Fruit fly (Drosophila melanogaster) whole organism, embryonic: ENCODE measurements around the gene schlank.

ENCODE experiments used
- ATbp ChIP-seq: fragments of 200-800 bp; sonication (Bioruptor generic); optimal IDR thresholded peaks from 2 replicates; lab custom pipeline; 2017; ENCODE audit warnings: missing biosample characterization, mild to moderate bottlenecking, missing genetic modification characterization, missing genetic modification reagents
- Abd-B ChIP-seq: fragments of 200-800 bp; sonication (Bioruptor generic); optimal IDR thresholded peaks from 2 replicates; lab custom pipeline; 2018; ENCODE audit warnings: missing biosample characterization, mild to moderate bottlenecking, missing genetic modification characterization, moderate library complexity
- Asciz ChIP-seq: fragments of 200-800 bp; sonication (Bioruptor generic); optimal IDR thresholded peaks from 2 replicates; lab custom pipeline; 2017; ENCODE audit warnings: missing biosample characterization, mild to moderate bottlenecking, missing genetic modification characterization, missing genetic modification reagents
- B-H1 ChIP-seq: fragments of 200-800 bp; sonication (Bioruptor generic); IDR thresholded peaks from 3 replicates; pipeline ENCODE4 v1.3.6; 2022; ENCODE audit warnings: missing biosample characterization, missing genetic modification characterization
- CG10209 ChIP-seq: fragments of 200-800 bp; sonication (Bioruptor generic); optimal IDR thresholded peaks from 3 replicates; lab custom pipeline; 2017; ENCODE audit warnings: missing biosample characterization, mild to moderate bottlenecking, missing genetic modification characterization, missing genetic modification reagents
- CG10979 ChIP-seq: fragments of 200-800 bp; sonication (Bioruptor generic); optimal IDR thresholded peaks from 2 replicates; lab custom pipeline; 2018; ENCODE audit warnings: missing biosample characterization, mild to moderate bottlenecking, missing genetic modification characterization, moderate library complexity
- CG11504 ChIP-seq: fragments of 200-800 bp; sonication (Bioruptor generic); optimal IDR thresholded peaks from 3 replicates; lab custom pipeline; 2019; ENCODE audit warnings: missing biosample characterization, mild to moderate bottlenecking, missing genetic modification characterization, moderate library complexity
- CG12391 ChIP-seq: fragments of 200-800 bp; sonication (Bioruptor generic); optimal IDR thresholded peaks from 3 replicates; lab custom pipeline; 2018; ENCODE audit warnings: missing biosample characterization, mild to moderate bottlenecking, missing genetic modification characterization, moderate library complexity
- CG14014 ChIP-seq: fragments of 200-800 bp; sonication (Bioruptor generic); IDR thresholded peaks from 2 replicates; pipeline ENCODE4 v1.3.6; 2022; ENCODE audit warnings: missing biosample characterization, missing genetic modification characterization
- CG14710 ChIP-seq: fragments of 200-800 bp; sonication (Bioruptor generic); optimal IDR thresholded peaks from 3 replicates; lab custom pipeline; 2019; ENCODE audit warnings: missing biosample characterization, mild to moderate bottlenecking, missing genetic modification characterization, moderate library complexity
- CG15269 ChIP-seq: fragments of 200-800 bp; sonication (Bioruptor generic); optimal IDR thresholded peaks from 2 replicates; lab custom pipeline; 2018; ENCODE audit warnings: missing biosample characterization, mild to moderate bottlenecking, missing genetic modification characterization, moderate library complexity
- CG1647 ChIP-seq: fragments of 200-800 bp; sonication (Bioruptor generic); optimal IDR thresholded peaks from 3 replicates; lab custom pipeline; 2016; ENCODE audit warnings: missing biosample characterization, missing genetic modification characterization
- CG16863 ChIP-seq: fragments of 200-800 bp; sonication (Bioruptor generic); optimal IDR thresholded peaks from 3 replicates; lab custom pipeline; 2016; ENCODE audit warnings: missing biosample characterization, missing genetic modification characterization
- CG2120 ChIP-seq: fragments of 200-800 bp; sonication (Bioruptor generic); optimal IDR thresholded peaks from 3 replicates; lab custom pipeline; 2016; ENCODE audit warnings: missing biosample characterization, missing genetic modification characterization
- CG2875 ChIP-seq: fragments of 200-800 bp; sonication (Bioruptor generic); optimal IDR thresholded peaks from 2 replicates; lab custom pipeline; 2017; ENCODE audit warnings: missing biosample characterization, mild to moderate bottlenecking, missing genetic modification characterization, missing genetic modification reagents
- CG6813 ChIP-seq: fragments of 200-800 bp; sonication (Bioruptor generic); optimal IDR thresholded peaks from 2 replicates; lab custom pipeline; 2017; ENCODE audit warnings: missing biosample characterization, missing genetic modification characterization, mild to moderate bottlenecking, moderate library complexity, missing genetic modification reagents
- CG7928 ChIP-seq: fragments of 200-800 bp; sonication (Bioruptor generic); optimal IDR thresholded peaks from 2 replicates; lab custom pipeline; 2017; ENCODE audit warnings: missing biosample characterization, mild to moderate bottlenecking, missing genetic modification characterization
- CG8089 ChIP-seq: fragments of 200-800 bp; sonication (Bioruptor generic); optimal IDR thresholded peaks from 3 replicates; lab custom pipeline; 2016; ENCODE audit warnings: missing biosample characterization, missing genetic modification characterization
- CoRest ChIP-seq: fragments of 200-800 bp; sonication (Bioruptor generic); optimal IDR thresholded peaks from 3 replicates; lab custom pipeline; 2018; ENCODE audit warnings: missing biosample characterization, mild to moderate bottlenecking, missing genetic modification characterization, moderate library complexity
- H15 ChIP-seq: fragments of 200-800 bp; sonication (Bioruptor generic); IDR thresholded peaks from 3 replicates; pipeline ENCODE4 v1.3.6; 2022; ENCODE audit warnings: missing biosample characterization, missing genetic modification characterization
- HLH54F ChIP-seq: fragments of 200-800 bp; sonication (Bioruptor generic); optimal IDR thresholded peaks from 3 replicates; lab custom pipeline; 2016; ENCODE audit warnings: missing biosample characterization, missing genetic modification characterization
- Hand ChIP-seq: fragments of 200-800 bp; sonication (Bioruptor generic); optimal IDR thresholded peaks from 2 replicates; lab custom pipeline; 2017; ENCODE audit warnings: mild to moderate bottlenecking, missing biosample characterization, missing genetic modification reagents, missing genetic modification characterization
- Hmr ChIP-seq: fragments of 200-800 bp; sonication (Bioruptor generic); optimal IDR thresholded peaks from 3 replicates; lab custom pipeline; 2017; ENCODE audit warnings: mild to moderate bottlenecking, missing biosample characterization, missing genetic modification reagents, missing genetic modification characterization
- Hr51 ChIP-seq, 2 experiments: fragments of 200-800 bp; sonication (Bioruptor generic); optimal IDR thresholded peaks; 2 replicates in 1 of 2; 3 replicates in 1 of 2; lab custom pipeline; 2016 to 2018; ENCODE audit warnings: missing biosample characterization in 2 of 2, missing genetic modification characterization in 2 of 2, mild to moderate bottlenecking in 1 of 2, moderate library complexity in 1 of 2
- Kr ChIP-seq: fragments of 200-800 bp; sonication (Bioruptor generic); optimal IDR thresholded peaks from 2 replicates; lab custom pipeline; 2017; ENCODE audit warnings: missing biosample characterization, mild to moderate bottlenecking, missing genetic modification characterization
- Lhr ChIP-seq: fragments of 200-800 bp; sonication (Bioruptor generic); optimal IDR thresholded peaks from 3 replicates; lab custom pipeline; 2017; ENCODE audit warnings: mild to moderate bottlenecking, missing biosample characterization, missing genetic modification reagents, missing genetic modification characterization
- MBD-R2 ChIP-seq: fragments of 200-800 bp; sonication (Bioruptor generic); IDR thresholded peaks from 2 replicates; pipeline ENCODE4 v1.3.6; 2022; ENCODE audit warnings: missing biosample characterization, missing genetic modification characterization
- Med ChIP-seq: fragments of 200-800 bp; sonication (Bioruptor generic); peaks from one replicate; lab custom pipeline; 2016; ENCODE audit warnings: missing biosample characterization, missing genetic modification characterization, mild to moderate bottlenecking, inconsistent platforms, moderate library complexity
- Nf-YC ChIP-seq: fragments of 200-800 bp; optimal IDR thresholded peaks from 3 replicates; lab custom pipeline; 2019; ENCODE audit warnings: missing biosample characterization, mild to moderate bottlenecking, missing genetic modification characterization, moderate library complexity
- Opbp ChIP-seq: fragments of 200-800 bp; sonication (Bioruptor generic); IDR thresholded peaks from 3 replicates; pipeline ENCODE4 v1.3.6; 2022; ENCODE audit warnings: missing biosample characterization, missing genetic modification characterization; ENCODE audit not compliant: partially characterized antibody
- Pdp1 ChIP-seq, 2 experiments: fragments of 200-800 bp; sonication (Bioruptor generic); optimal IDR thresholded peaks; 3 replicates each; lab custom pipeline; 2016; ENCODE audit warnings: missing biosample characterization in 2 of 2, missing genetic modification characterization in 2 of 2, mild to moderate bottlenecking in 1 of 2, moderate library complexity in 1 of 2
- Sry-β ChIP-seq: fragments of 200-800 bp; sonication (Bioruptor generic); optimal IDR thresholded peaks from 2 replicates; lab custom pipeline; 2018; ENCODE audit warnings: missing biosample characterization, mild to moderate bottlenecking, missing genetic modification characterization, moderate library complexity
- ara ChIP-seq: fragments of 200-800 bp; sonication (Bioruptor generic); IDR thresholded peaks from 2 replicates; pipeline ENCODE4 v1.3.6; 2022; ENCODE audit warnings: missing biosample characterization, missing genetic modification characterization
- ash1 ChIP-seq: fragments of 200-800 bp; sonication (Bioruptor generic); optimal IDR thresholded peaks from 2 replicates; lab custom pipeline; 2018; ENCODE audit warnings: missing biosample characterization, mild to moderate bottlenecking, missing genetic modification characterization
- bbx ChIP-seq: fragments of 200-800 bp; sonication (Bioruptor generic); IDR thresholded peaks from 2 replicates; pipeline ENCODE4 v1.3.6; 2022; ENCODE audit warnings: missing biosample characterization, missing genetic modification characterization; ENCODE audit not compliant: partially characterized antibody
- corto ChIP-seq: fragments of 200-800 bp; sonication (Bioruptor generic); optimal IDR thresholded peaks from 2 replicates; lab custom pipeline; 2016; ENCODE audit warnings: missing biosample characterization, mild to moderate bottlenecking, missing genetic modification characterization, moderate library complexity
- emc ChIP-seq: fragments of 200-800 bp; sonication (Bioruptor generic); optimal IDR thresholded peaks from 2 replicates; lab custom pipeline; 2016; ENCODE audit warnings: missing biosample characterization, missing genetic modification characterization
- fd102C ChIP-seq: fragments of 200-800 bp; sonication (Bioruptor generic); optimal IDR thresholded peaks from 2 replicates; lab custom pipeline; 2018; ENCODE audit warnings: missing biosample characterization, mild to moderate bottlenecking, missing genetic modification characterization, moderate library complexity
- gfzf ChIP-seq: fragments of 200-800 bp; sonication (Bioruptor generic); optimal IDR thresholded peaks from 2 replicates; lab custom pipeline; 2016; ENCODE audit warnings: missing biosample characterization, mild to moderate bottlenecking, missing genetic modification characterization, moderate library complexity
- grn ChIP-seq: fragments of 200-800 bp; sonication (Bioruptor generic); optimal IDR thresholded peaks from 3 replicates; lab custom pipeline; 2017; ENCODE audit warnings: missing biosample characterization, missing genetic modification characterization
- hbn ChIP-seq: fragments of 200-800 bp; sonication (Bioruptor generic); IDR thresholded peaks from 2 replicates; pipeline ENCODE4 v1.3.6; 2022; ENCODE audit warnings: missing biosample characterization, missing genetic modification characterization; ENCODE audit not compliant: partially characterized antibody
- ken ChIP-seq: fragments of 200-800 bp; sonication (Bioruptor generic); IDR thresholded peaks from 3 replicates; pipeline ENCODE4 v1.3.6; 2022; ENCODE audit warnings: missing biosample characterization, missing genetic modification characterization
- knrl ChIP-seq: fragments of 200-800 bp; sonication (Bioruptor generic); IDR thresholded peaks from 3 replicates; pipeline ENCODE4 v1.3.6; 2022; ENCODE audit warnings: missing biosample characterization, missing genetic modification characterization; ENCODE audit not compliant: partially characterized antibody
- sc ChIP-seq, 3 experiments: fragments of >200 bp in 2 of 3; fragments of 200-800 bp in 1 of 3; sonication (Bioruptor generic) in 1 of 3; optimal IDR thresholded peaks; 2 replicates in 2 of 3; 3 replicates in 1 of 3; lab custom pipeline; 2017; ENCODE audit warnings: mild to moderate bottlenecking in 1 of 3, missing biosample characterization in 1 of 3, missing genetic modification characterization in 1 of 3, missing genetic modification reagents in 1 of 3
- sisA ChIP-seq: fragments of 200-800 bp; sonication (Bioruptor generic); IDR thresholded peaks from 2 replicates; pipeline ENCODE4 v1.3.6; 2022; ENCODE audit warnings: missing biosample characterization, missing genetic modification characterization
- sr ChIP-seq: fragments of 200-800 bp; sonication (Bioruptor generic); IDR thresholded peaks from 3 replicates; pipeline ENCODE4 v1.3.6; 2022; ENCODE audit warnings: missing biosample characterization, missing genetic modification characterization
- stwl ChIP-seq: fragments of 200-800 bp; sonication (Bioruptor generic); optimal IDR thresholded peaks from 3 replicates; lab custom pipeline; 2018; ENCODE audit warnings: missing biosample characterization, mild to moderate bottlenecking, missing genetic modification characterization, moderate library complexity
- ttk ChIP-seq: fragments of 200-800 bp; sonication (Bioruptor generic); IDR thresholded peaks from 2 replicates; pipeline ENCODE4 v2.1.2; 2022; ENCODE audit warnings: missing biosample characterization, missing genetic modification characterization
- tup ChIP-seq: fragments of 200-800 bp; sonication (Bioruptor generic); optimal IDR thresholded peaks from 2 replicates; lab custom pipeline; 2016; ENCODE audit warnings: missing biosample characterization, mild to moderate bottlenecking, missing genetic modification characterization, moderate library complexity
- vvl ChIP-seq: fragments of 200-800 bp; sonication (Bioruptor generic); IDR thresholded peaks from 2 replicates; pipeline ENCODE4 v1.3.6; 2022; ENCODE audit warnings: missing biosample characterization, missing genetic modification characterization

schlank gene

dm6 chrX:6303196-6303595 lies 36.2 kb upstream of the schlank start:
- peak; percentile 54; the same call in 1 of the 3 replicates for TF ChIP-seq sr (GFP tag; lab: Robert Waterston, UW)
- no peak for TF ChIP-seq CG2875
- no peak for TF ChIP-seq CG14014 (GFP tag; lab: Robert Waterston, UW)
- no peak for TF ChIP-seq CG8089
- TF ChIP-seq CG6813 (GFP tag; lab: Kevin White, UChicago) = no peak
- peak; percentile 37 for TF ChIP-seq Med (GFP tag; lab: Kevin White, UChicago)
- peak; percentile 2 for TF ChIP-seq CG15269 (tag; lab: Kevin White, UChicago)
- no peak for TF ChIP-seq Kr (GFP tag; lab: Kevin White, UChicago)
- TF ChIP-seq CG12391 (tag; lab: Kevin White, UChicago) = peak; percentile 3
- TF ChIP-seq CG7928 (GFP tag; lab: Kevin White, UChicago) = no peak
- TF ChIP-seq CoRest (tag; lab: Kevin White, UChicago) = no peak
- TF ChIP-seq emc (GFP tag; lab: Kevin White, UChicago) = no peak
- no peak for TF ChIP-seq HLH54F (GFP tag; lab: Kevin White, UChicago)
- TF ChIP-seq Sry-β (GFP tag; lab: Kevin White, UChicago) = no peak
- no peak for TF ChIP-seq grn (GFP tag; lab: Kevin White, UChicago)
- no peak for TF ChIP-seq B-H1
- no peak for TF ChIP-seq fd102C
- TF ChIP-seq Hand (GFP tag; lab: Kevin White, UChicago) = no peak
- TF ChIP-seq CG11504 (tag; lab: Kevin White, UChicago) = peak; percentile 29
- peak; percentile 20 for TF ChIP-seq CG2120 (GFP tag; lab: Kevin White, UChicago)
- no peak for TF ChIP-seq CG10209 (GFP tag; lab: Kevin White, UChicago)
- TF ChIP-seq ATbp (GFP tag; lab: Kevin White, UChicago) = no peak
- TF ChIP-seq Opbp (GFP tag; lab: Robert Waterston, UW) = no peak
- TF ChIP-seq CG10979 (tag; lab: Kevin White, UChicago) = no peak
- TF ChIP-seq H15 (GFP tag; lab: Robert Waterston, UW) = no peak
- TF ChIP-seq Asciz = no peak
- no peak for TF ChIP-seq CG16863 (GFP tag; lab: Kevin White, UChicago)
- no peak for TF ChIP-seq sc (optimal IDR thresholded peaks at IDR 0.05; lab: Kevin White, UChicago)
- no peak for TF ChIP-seq sc (GFP tag; optimal IDR thresholded peaks at IDR 0.05; lab: Kevin White, UChicago)
- TF ChIP-seq sisA (GFP tag; lab: Robert Waterston, UW) = no peak
- peak; percentile 22; the same call in 1 of the 2 replicates for TF ChIP-seq vvl (GFP tag; lab: Robert Waterston, UW)
- TF ChIP-seq Hmr (GFP tag; lab: Kevin White, UChicago) = no peak
- TF ChIP-seq ken (GFP tag; lab: Robert Waterston, UW) = no peak
- TF ChIP-seq corto = no peak
- TF ChIP-seq CG14710 (tag; lab: Kevin White, UChicago) = no peak
- no peak for TF ChIP-seq Nf-YC (tag; lab: Kevin White, UChicago)
- peak in 1 of 2 experiments; percentile 20 for TF ChIP-seq Hr51 (GFP tag; optimal IDR thresholded peaks at IDR 0.05; lab: Kevin White, UChicago)
- no peak for TF ChIP-seq ttk (GFP tag; lab: Robert Waterston, UW)

dm6 chrX:6301052-6301451 lies 34.0 kb upstream of the schlank start, which contains the start of gene CG12219:
Gene CG12219 (minus strand): TSS chrX:6301285.
- TF ChIP-seq tup (no peak), ash1 (no peak), MBD-R2 (GFP tag; lab: Robert Waterston, UW) (peak; percentile 81), CG1647 (GFP tag; lab: Kevin White, UChicago) (no peak), Abd-B (GFP tag; lab: Kevin White, UChicago) (no peak), knrl (peak; percentile 36; the same call in 1 of the 3 replicates), gfzf (GFP tag; lab: Kevin White, UChicago) (peak; percentile 65), Lhr (GFP tag; lab: Kevin White, UChicago) (peak; percentile 5), Pdp1 (GFP tag; optimal IDR thresholded peaks at IDR 0.05; lab: Kevin White, UChicago) (peak in 1 of 2 experiments; percentile 90), bbx (GFP tag; lab: Robert Waterston, UW) (peak; percentile 50), hbn (GFP tag; lab: Robert Waterston, UW) (peak; percentile 65), ara (GFP tag; lab: Robert Waterston, UW) (no peak), grn (GFP tag; lab: Kevin White, UChicago) (no peak), stwl (tag; lab: Kevin White, UChicago) (peak; percentile 74)
